Worm (Caenorhabditis elegans) whole organism, young adult: Measurements from ENCODE around the gene pix-1.

Experiments
- B0035.1 ChIP-seq: sonication (generic microtip); optimal IDR thresholded peaks from 2 replicates; lab custom pipeline; 2016; ENCODE audit warnings: missing genetic modification characterization, mild to moderate bottlenecking, missing compliant biosample characterization, missing genotype, missing genetic modification reagents
- B0336.3 ChIP-seq: fragments of 200-800 bp; sonication (Bioruptor generic); IDR thresholded peaks from 2 replicates; pipeline ENCODE4 v1.3.6; 2022; ENCODE audit warnings: missing genetic modification characterization, missing compliant biosample characterization
- F10E7.11 ChIP-seq: sonication (generic microtip); optimal IDR thresholded peaks from 2 replicates; lab custom pipeline; 2017; ENCODE audit warnings: mild to moderate bottlenecking, missing genetic modification characterization, moderate library complexity, missing compliant biosample characterization
- F49E8.2 ChIP-seq: sonication (generic microtip); optimal IDR thresholded peaks from 3 replicates; lab custom pipeline; 2017; ENCODE audit warnings: missing genetic modification characterization, mild to moderate bottlenecking, missing compliant biosample characterization, antibody characterized with exemption, moderate library complexity; ENCODE audit not compliant: insufficient read depth
- F57C9.4 ChIP-seq: sonication (generic microtip); optimal IDR thresholded peaks from 2 replicates; lab custom pipeline; 2017; ENCODE audit warnings: mild to moderate bottlenecking, missing genetic modification characterization, missing compliant biosample characterization
- T26A5.8 ChIP-seq: sonication (generic microtip); optimal IDR thresholded peaks from 2 replicates; lab custom pipeline; 2016; ENCODE audit warnings: missing genetic modification characterization, missing compliant biosample characterization
- Y53G8AR.9 ChIP-seq: fragments of 200-800 bp; sonication (Bioruptor generic); conservative IDR thresholded peaks from 2 replicates; pipeline ENCODE4 v1.3.6; 2022; ENCODE audit warnings: missing genetic modification reagents, missing genetic modification characterization, missing compliant biosample characterization
- ama-1 ChIP-seq, 3 experiments: fragments of 150-350 bp in 1 of 3; sonication (generic microtip) in 2 of 3; optimal IDR thresholded peaks; 2 replicates each; lab custom pipeline; 2014 to 2018; ENCODE audit warnings: missing biosample characterization in 2 of 3, missing genetic modification characterization in 2 of 3, missing genetic modification reagents in 2 of 3
- aptf-3 ChIP-seq: fragments of 200-800 bp; sonication (Bioruptor generic); IDR thresholded peaks from 2 replicates; pipeline ENCODE4 v1.3.6; 2022; ENCODE audit warnings: missing genetic modification characterization, missing compliant biosample characterization
- atf-7 ChIP-seq: sonication (generic microtip); optimal IDR thresholded peaks from 2 replicates; lab custom pipeline; 2017; ENCODE audit warnings: mild to moderate bottlenecking, missing genetic modification characterization, missing compliant biosample characterization
- athp-1 ChIP-seq: sonication (generic microtip); optimal IDR thresholded peaks from 2 replicates; lab custom pipeline; 2017; ENCODE audit warnings: mild to moderate bottlenecking, missing genetic modification characterization, missing compliant biosample characterization
- cebp-1 ChIP-seq, 2 experiments: fragments of 200-800 bp in 1 of 2; sonication (Bioruptor generic) in 1 of 2; sonication (generic microtip) in 1 of 2; IDR thresholded peaks in 1 of 2; optimal IDR thresholded peaks in 1 of 2; 2 replicates each; pipeline versions ENCODE4 v1.3.6 to Lab custom; 2017 to 2022; ENCODE audit warnings: missing compliant biosample characterization in 2 of 2, missing genetic modification characterization in 2 of 2, mild to moderate bottlenecking in 1 of 2, missing genetic modification reagents in 1 of 2, moderate library complexity in 1 of 2
- cebp-2 ChIP-seq: fragments of 200-800 bp; sonication (Bioruptor generic); IDR thresholded peaks from 2 replicates; pipeline ENCODE4 v1.3.6; 2022; ENCODE audit warnings: missing genetic modification characterization, missing compliant biosample characterization
- ceh-79 ChIP-seq: sonication (generic microtip); optimal IDR thresholded peaks from 2 replicates; lab custom pipeline; 2017; ENCODE audit warnings: mild to moderate bottlenecking, missing genetic modification characterization, missing compliant biosample characterization
- chd-7 ChIP-seq: sonication (generic microtip); optimal IDR thresholded peaks from 2 replicates; lab custom pipeline; 2016; ENCODE audit warnings: mild to moderate bottlenecking, missing genetic modification characterization, moderate library complexity, missing compliant biosample characterization
- die-1 ChIP-seq: sonication (generic microtip); optimal IDR thresholded peaks from 2 replicates; lab custom pipeline; 2016; ENCODE audit warnings: missing genotype, mild to moderate bottlenecking, missing genetic modification characterization, missing compliant biosample characterization
- ets-4 ChIP-seq: fragments of 200-800 bp; sonication (Bioruptor generic); optimal IDR thresholded peaks from 2 replicates; lab custom pipeline; 2018; ENCODE audit warnings: mild to moderate bottlenecking, missing genetic modification characterization, missing compliant biosample characterization
- gei-17 ChIP-seq: fragments of 200-800 bp; sonication (Bioruptor generic); optimal IDR thresholded peaks from 2 replicates; lab custom pipeline; 2018; ENCODE audit warnings: mild to moderate bottlenecking, missing genetic modification characterization, missing compliant biosample characterization
- hlh-12 ChIP-seq: sonication (generic microtip); optimal IDR thresholded peaks from 2 replicates; lab custom pipeline; 2016; ENCODE audit warnings: missing genetic modification characterization, missing compliant biosample characterization
- hlh-26 ChIP-seq: fragments of 200-800 bp; sonication (Bioruptor generic); conservative IDR thresholded peaks from 2 replicates; pipeline ENCODE4 v1.3.6; 2022; ENCODE audit warnings: missing genetic modification reagents, missing genetic modification characterization, missing compliant biosample characterization
- hmg-20 ChIP-seq: fragments of 200-800 bp; sonication (Bioruptor generic); IDR thresholded peaks from 2 replicates; pipeline ENCODE4 v1.3.6; 2022; ENCODE audit warnings: missing genetic modification reagents, missing genetic modification characterization, missing compliant biosample characterization
- hsf-1 ChIP-seq: fragments of 200-800 bp; sonication (Bioruptor generic); IDR thresholded peaks from 2 replicates; pipeline ENCODE4 v1.3.6; 2022; ENCODE audit warnings: missing genetic modification reagents, missing genetic modification characterization, missing compliant biosample characterization
- lag-1 ChIP-seq: fragments of 200-800 bp; sonication (Bioruptor generic); IDR thresholded peaks from 2 replicates; pipeline ENCODE4 v1.3.6; 2022; ENCODE audit warnings: missing genetic modification reagents, missing genetic modification characterization, missing compliant biosample characterization
- lin-35 ChIP-seq, 3 experiments: fragments of 150-350 bp in 2 of 3; sonication (generic microtip) in 1 of 3; optimal IDR thresholded peaks; 2 replicates each; lab custom pipeline; 2014 to 2018; ENCODE audit warnings: missing biosample characterization in 3 of 3, missing genetic modification characterization in 3 of 3, missing genetic modification reagents in 3 of 3
- lin-40 ChIP-seq: sonication (generic microtip); optimal IDR thresholded peaks from 2 replicates; lab custom pipeline; 2016; ENCODE audit warnings: missing genetic modification characterization, mild to moderate bottlenecking, missing compliant biosample characterization, missing genotype, missing genetic modification reagents
- lsy-27 ChIP-seq: sonication (generic microtip); optimal IDR thresholded peaks from 2 replicates; lab custom pipeline; 2017; ENCODE audit warnings: missing genetic modification characterization, mild to moderate bottlenecking, missing compliant biosample characterization, antibody characterized with exemption, missing genotype, borderline replicate concordance; ENCODE audit not compliant: insufficient read depth
- madf-10 ChIP-seq: sonication (generic microtip); optimal IDR thresholded peaks from 2 replicates; lab custom pipeline; 2016; ENCODE audit warnings: mild to moderate bottlenecking, missing genetic modification characterization, missing compliant biosample characterization
- nfya-1 ChIP-seq: sonication (generic microtip); optimal IDR thresholded peaks from 2 replicates; lab custom pipeline; 2017; ENCODE audit warnings: antibody characterized with exemption, missing compliant biosample characterization, missing genetic modification characterization, borderline replicate concordance; ENCODE audit not compliant: insufficient read depth
- nfyb-1 ChIP-seq: fragments of 200-800 bp; sonication (Bioruptor generic); IDR thresholded peaks from 2 replicates; pipeline ENCODE4 v1.3.6; 2022; ENCODE audit warnings: missing genetic modification reagents, missing genetic modification characterization, missing compliant biosample characterization
- nhr-179 ChIP-seq: sonication (generic microtip); optimal IDR thresholded peaks from 2 replicates; lab custom pipeline; 2016; ENCODE audit warnings: mild to moderate bottlenecking, missing genetic modification characterization, missing compliant biosample characterization
- nhr-80 ChIP-seq: sonication (generic microtip); optimal IDR thresholded peaks from 2 replicates; lab custom pipeline; 2016; ENCODE audit warnings: missing genetic modification characterization, missing compliant biosample characterization
- nhr-90 ChIP-seq: sonication (generic microtip); optimal IDR thresholded peaks from 2 replicates; lab custom pipeline; 2016; ENCODE audit warnings: missing genotype, mild to moderate bottlenecking, missing genetic modification characterization, missing compliant biosample characterization
- sea-2 ChIP-seq: fragments of 200-800 bp; sonication (Bioruptor generic); IDR thresholded peaks from 2 replicates; pipeline ENCODE4 v1.3.6; 2022; ENCODE audit warnings: missing genetic modification characterization, missing compliant biosample characterization
- snpc-1.1 ChIP-seq: sonication (generic microtip); optimal IDR thresholded peaks from 2 replicates; lab custom pipeline; 2017; ENCODE audit warnings: missing genetic modification characterization, mild to moderate bottlenecking, missing compliant biosample characterization, antibody characterized with exemption, moderate library complexity, missing genotype, missing genetic modification reagents; ENCODE audit not compliant: insufficient read depth
- snpc-1.3 ChIP-seq: sonication (generic microtip); optimal IDR thresholded peaks from 2 replicates; lab custom pipeline; 2017; ENCODE audit warnings: missing genetic modification characterization, mild to moderate bottlenecking, missing compliant biosample characterization, antibody characterized with exemption, moderate library complexity, missing genotype, missing genetic modification reagents; ENCODE audit not compliant: insufficient read depth
- somi-1 ChIP-seq: fragments of 200-800 bp; sonication (Bioruptor generic); optimal IDR thresholded peaks from 2 replicates; lab custom pipeline; 2018; ENCODE audit warnings: mild to moderate bottlenecking, missing genetic modification characterization, missing compliant biosample characterization
- sptf-2 ChIP-seq: fragments of 200-800 bp; sonication (Bioruptor generic); optimal IDR thresholded peaks from 2 replicates; lab custom pipeline; 2018; ENCODE audit warnings: mild to moderate bottlenecking, missing genetic modification characterization, missing compliant biosample characterization
- unc-130 ChIP-seq: sonication (generic microtip); optimal IDR thresholded peaks from 2 replicates; lab custom pipeline; 2016; ENCODE audit warnings: missing genetic modification reagents, missing genetic modification characterization, missing compliant biosample characterization
- ztf-25 ChIP-seq: fragments of 200-800 bp; sonication (Bioruptor generic); IDR thresholded peaks from 2 replicates; pipeline ENCODE4 v1.3.6; 2022; ENCODE audit warnings: missing genetic modification reagents, missing genetic modification characterization, missing compliant biosample characterization

The pix-1 gene

DNA sequence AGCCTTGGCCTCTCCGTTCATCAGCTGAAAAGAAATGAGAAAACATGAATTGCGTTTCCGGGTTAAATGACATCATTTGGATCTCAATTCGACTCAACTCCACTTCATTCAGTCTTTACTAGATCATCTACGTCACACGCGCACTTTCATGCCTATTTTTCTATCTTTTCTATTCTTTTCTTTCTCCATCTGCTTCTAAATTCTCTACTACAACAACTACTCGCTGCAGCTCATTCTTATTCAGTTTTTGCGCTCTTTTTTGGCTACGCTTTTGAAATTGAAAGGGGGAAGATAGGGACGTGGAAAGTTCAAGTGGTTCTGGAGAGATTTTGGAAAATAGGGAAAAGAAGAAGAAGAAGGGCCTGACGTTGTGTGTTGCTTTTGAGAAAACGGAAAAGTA is 41.5 kb downstream of the pix-1 start (continued):
- TF ChIP-seq atf-7 (tag; lab: Kevin White, UChicago) (peak; percentile 58), aptf-3 (GFP tag; lab: Robert Waterston, UW) (no peak), die-1 (tag; lab: Kevin White, UChicago) (no peak), unc-130 (GFP tag; lab: Kevin White, UChicago) (no peak), ama-1 (optimal IDR thresholded peaks at IDR 0.05; lab: Kevin White, UChicago) (no peak), ama-1 (GFP tag; optimal IDR thresholded peaks at IDR 0.05; lab: Kevin White, UChicago) (no peak), lin-35 (GFP tag; optimal IDR thresholded peaks at IDR 0.05; lab: Kevin White, UChicago) (peak in 1 of 3 experiments; percentile 56), sptf-2 (no peak), Y53G8AR.9 (GFP tag; lab: Robert Waterston, UW) (no peak), chd-7 (peak; percentile 7), B0336.3 (no peak), nhr-90 (no peak), lsy-27 (no peak), hmg-20 (GFP tag; lab: Robert Waterston, UW) (no peak), nfya-1 (no peak), nhr-80 (no peak), T26A5.8 (tag; lab: Kevin White, UChicago) (no peak), F57C9.4 (tag; lab: Kevin White, UChicago) (no peak), madf-10 (no peak), snpc-1.1 (no peak), F10E7.11 (tag; lab: Kevin White, UChicago) (no peak), ets-4 (GFP tag; lab: Kevin White, UChicago) (no peak), hsf-1 (GFP tag; lab: Robert Waterston, UW) (no peak), cebp-2 (GFP tag; lab: Robert Waterston, UW) (no peak), F49E8.2 (tag; lab: Kevin White, UChicago) (no peak), lin-40 (tag; lab: Kevin White, UChicago) (peak; percentile 40), ztf-25 (GFP tag; lab: Robert Waterston, UW) (no peak), ceh-79 (no peak), lag-1 (GFP tag; lab: Robert Waterston, UW) (no peak), hlh-12 (tag; lab: Kevin White, UChicago) (no peak), nfyb-1 (GFP tag; lab: Robert Waterston, UW) (0 out of 2 replicates have a peak, but pooled peaks have one; percentile 34), B0035.1 (tag; lab: Kevin White, UChicago) (no peak), nhr-179 (tag; lab: Kevin White, UChicago) (no peak), somi-1 (peak; percentile 21), snpc-1.3 (no peak), hlh-26 (GFP tag; lab: Robert Waterston, UW) (no peak), sea-2 (GFP tag; lab: Robert Waterston, UW) (no peak), cebp-1 (GFP tag; IDR thresholded peaks at IDR 0.05; lab: Robert Waterston, UW) (no peak), cebp-1 (tag; optimal IDR thresholded peaks at IDR 0.05; lab: Kevin White, UChicago) (peak; percentile 18), gei-17 (GFP tag; lab: Kevin White, UChicago) (no peak)

DNA sequence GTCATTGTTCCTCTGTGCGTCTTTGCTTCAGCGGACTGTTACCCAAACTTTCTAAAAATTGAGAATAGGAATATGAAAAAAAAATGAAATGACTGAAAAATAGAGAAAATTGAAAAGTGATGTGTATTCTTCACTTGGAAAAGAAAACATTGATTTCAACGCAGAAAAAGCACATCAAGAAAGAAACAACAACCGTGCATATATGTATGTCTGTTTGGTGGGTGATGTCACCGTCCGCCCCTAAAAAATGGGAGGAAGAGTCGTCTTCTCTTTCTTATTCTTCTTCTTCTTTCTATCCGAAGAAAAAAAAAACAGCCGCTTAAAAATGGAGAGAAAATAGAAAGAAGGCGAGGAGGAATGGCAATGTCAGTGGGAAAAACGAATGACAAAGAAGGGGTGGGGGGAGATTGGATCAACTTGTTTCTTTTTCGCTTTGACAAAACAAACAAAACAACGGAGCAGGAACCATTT is 43.5 kb downstream of the pix-1 start, which contains the start of gene nkb-3:
nkb-3 (minus strand) TSS at position 51 of the 471 bp plus-strand sequence.
- TF ChIP-seq athp-1 (no peak), lin-40 (tag; lab: Kevin White, UChicago) (peak; percentile 5)
